Fruit fly (Drosophila melanogaster): Measurements from ENCODE around the gene Paip2.

Paip2 gene

DNA sequence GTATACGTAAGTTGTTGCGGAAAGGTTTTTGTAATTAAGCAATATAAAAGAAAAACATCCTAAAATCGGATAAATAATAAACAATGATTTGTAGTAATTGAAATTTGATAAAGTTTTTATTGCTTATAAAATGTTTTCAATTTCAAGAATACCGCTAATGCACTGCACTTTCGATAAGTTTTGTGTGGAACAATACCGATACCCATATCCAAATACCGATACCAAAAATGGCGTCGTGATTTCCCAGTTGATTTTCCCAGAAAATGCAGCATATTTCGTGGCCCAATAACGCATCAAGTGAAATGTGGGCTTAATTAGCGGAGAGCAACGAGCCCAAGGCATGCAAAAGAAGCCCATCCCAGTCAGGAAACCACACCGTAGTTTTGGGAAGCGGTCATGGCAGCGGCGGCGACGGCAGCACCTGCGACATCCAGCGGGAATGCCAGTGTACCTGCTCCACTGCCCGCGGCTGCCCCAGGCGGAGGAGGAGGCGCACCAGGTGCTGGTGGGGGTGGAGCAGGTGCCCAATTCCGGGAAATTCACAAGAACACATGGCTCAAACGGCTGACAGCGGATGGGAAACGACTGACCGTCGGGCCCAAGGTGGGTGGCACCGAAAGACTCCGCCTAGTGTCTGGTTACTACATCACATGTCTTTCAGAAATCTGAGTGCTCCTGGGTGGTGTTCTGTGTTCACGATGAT lies 5.4 kb downstream of the Paip2 start, which contains the start of gene CG31342 (continued):
- no peak; the same call in 1 of the 2 replicates for TF ChIP-seq E2f2 (GFP tag; IDR thresholded peaks at IDR 0.05)
- no peak for TF ChIP-seq CG6683 (GFP tag; optimal IDR thresholded peaks at IDR 0.05)
- TF ChIP-seq Deaf1 (tag; optimal IDR thresholded peaks at IDR 0.05): no peak
- peak in 1 of 2 experiments; percentile 10 for TF ChIP-seq dpn (GFP tag; optimal IDR thresholded peaks at IDR 0.05)
- TF ChIP-seq CG3838 (GFP tag; optimal IDR thresholded peaks at IDR 0.05): no peak
- TF ChIP-seq CG13287 (GFP tag; IDR thresholded peaks at IDR 0.05; ENCODE audit: partially characterized antibody): peak; percentile 76
- TF ChIP-seq grn (GFP tag; optimal IDR thresholded peaks at IDR 0.05): no peak
- no peak for TF ChIP-seq CG6272 (GFP tag; IDR thresholded peaks at IDR 0.05)
- TF ChIP-seq CG11695 (GFP tag; IDR thresholded peaks at IDR 0.05): no peak
- TF ChIP-seq CG10543 (GFP tag; optimal IDR thresholded peaks at IDR 0.05): no peak
- TF ChIP-seq CG17186 (GFP tag; optimal IDR thresholded peaks at IDR 0.05): no peak
- TF ChIP-seq gsb-n (tag; optimal IDR thresholded peaks at IDR 0.05): no peak
- 0 out of 3 replicates have a peak, but pooled peaks have one; percentile 21 for TF ChIP-seq sr (GFP tag; IDR thresholded peaks at IDR 0.05)
- no peak for TF ChIP-seq cad (GFP tag; optimal IDR thresholded peaks at IDR 0.05)
- TF ChIP-seq NC2α (GFP tag; optimal IDR thresholded peaks at IDR 0.05): no peak
- TF ChIP-seq Elba2 (GFP tag; optimal IDR thresholded peaks at IDR 0.05): no peak
- no peak for TF ChIP-seq ewg (GFP tag; optimal IDR thresholded peaks at IDR 0.05)
- TF ChIP-seq gce (GFP tag; IDR thresholded peaks at IDR 0.05): no peak
- peak; percentile 56 for TF ChIP-seq CG15601 (tag; optimal IDR thresholded peaks at IDR 0.05)
- TF ChIP-seq crol (GFP tag; IDR thresholded peaks at IDR 0.05): no peak
- no peak for TF ChIP-seq CG17568 (GFP tag; optimal IDR thresholded peaks at IDR 0.05)
- no peak for TF ChIP-seq CG42726 (GFP tag; IDR thresholded peaks at IDR 0.05; ENCODE audit: partially characterized antibody)
- no peak for TF ChIP-seq CG16779 (GFP tag; IDR thresholded peaks at IDR 0.05)
- peak; percentile 36 for TF ChIP-seq CG33557 (GFP tag; optimal IDR thresholded peaks at IDR 0.05)
- TF ChIP-seq CG34224 (GFP tag; IDR thresholded peaks at IDR 0.05; ENCODE audit: partially characterized antibody): peak; percentile 72
- TF ChIP-seq Mad (GFP tag; optimal IDR thresholded peaks at IDR 0.05): no peak
- TF ChIP-seq CG7963 (GFP tag; IDR thresholded peaks at IDR 0.05; ENCODE audit: partially characterized antibody): no peak
- no peak for TF ChIP-seq Blimp-1 (GFP tag; optimal IDR thresholded peaks at IDR 0.05)
- peak; percentile 50; the same call in 1 of the 2 replicates for TF ChIP-seq MBD-R2 (GFP tag; IDR thresholded peaks at IDR 0.05)
- TF ChIP-seq Usf (GFP tag; optimal IDR thresholded peaks at IDR 0.05): no peak
- no peak for TF ChIP-seq CG15073 (GFP tag; optimal IDR thresholded peaks at IDR 0.05)
- no peak for TF ChIP-seq her (GFP tag; optimal IDR thresholded peaks at IDR 0.05)
- TF ChIP-seq bcd (GFP tag; optimal IDR thresholded peaks at IDR 0.05): no peak
- peak; percentile 6 for TF ChIP-seq CG4328 (GFP tag; optimal IDR thresholded peaks at IDR 0.05)
- peak; percentile 88 for TF ChIP-seq YL-1 (GFP tag; optimal IDR thresholded peaks at IDR 0.05)
- no peak for TF ChIP-seq gro (GFP tag; optimal IDR thresholded peaks at IDR 0.05)
- TF ChIP-seq D19B (GFP tag; optimal IDR thresholded peaks at IDR 0.05): no peak
- TF ChIP-seq lilli (GFP tag; optimal IDR thresholded peaks at IDR 0.05): peak; percentile 46
- no peak for TF ChIP-seq CG10654 (GFP tag; optimal IDR thresholded peaks at IDR 0.05)
- TF ChIP-seq pita (GFP tag; optimal IDR thresholded peaks at IDR 0.05): no peak
- no peak for TF ChIP-seq Hr39 (optimal IDR thresholded peaks at IDR 0.05)
- TF ChIP-seq CHES-1-like (GFP tag; optimal IDR thresholded peaks at IDR 0.05): no peak
- peak; percentile 63; the same call in 1 of the 2 replicates for TF ChIP-seq vvl (GFP tag; IDR thresholded peaks at IDR 0.05)
- peak; percentile 38; the same call in 1 of the 2 replicates for TF ChIP-seq CG9932 (GFP tag; IDR thresholded peaks at IDR 0.05)
- peak; percentile 40; the same call in 1 of the 2 replicates for TF ChIP-seq ranshi (GFP tag; IDR thresholded peaks at IDR 0.05)
- TF ChIP-seq sim (GFP tag; IDR thresholded peaks at IDR 0.05): no peak
- TF ChIP-seq Rx (GFP tag; IDR thresholded peaks at IDR 0.05): no peak
- TF ChIP-seq ATbp (GFP tag; optimal IDR thresholded peaks at IDR 0.05): no peak
- no peak for TF ChIP-seq CG2678 (tag; optimal IDR thresholded peaks at IDR 0.05)
- no peak for TF ChIP-seq CG6813 (GFP tag; optimal IDR thresholded peaks at IDR 0.05)
